Worm (Caenorhabditis elegans) whole organism, mixed stage, embryonic: ENCODE measurements around the gene idhb-1.

ENCODE experiments used
- bed-3 ChIP-seq: fragments of 200-800 bp; sonication (Bioruptor generic); optimal IDR thresholded peaks from 3 replicates; lab custom pipeline; 2018; ENCODE audit warnings: mild to moderate bottlenecking, missing genetic modification characterization, moderate library complexity, missing compliant biosample characterization
- drap-1 ChIP-seq: fragments of 200-800 bp; sonication (Bioruptor generic); optimal IDR thresholded peaks from 3 replicates; lab custom pipeline; 2018; ENCODE audit warnings: mild to moderate bottlenecking, missing genetic modification characterization, missing compliant biosample characterization
- flh-1 ChIP-seq: fragments of 200-800 bp; sonication (Bioruptor generic); optimal IDR thresholded peaks from 2 replicates; lab custom pipeline; 2018; ENCODE audit warnings: mild to moderate bottlenecking, missing genetic modification characterization, moderate library complexity, missing compliant biosample characterization
- lsy-2 ChIP-seq: fragments of 150-350 bp; optimal IDR thresholded peaks from 2 replicates; lab custom pipeline; 2014; ENCODE audit warnings: missing biosample characterization, missing genetic modification characterization
- nhr-237 ChIP-seq: fragments of 150-350 bp; optimal IDR thresholded peaks from 2 replicates; lab custom pipeline; 2014; ENCODE audit warnings: missing biosample characterization, missing genetic modification characterization
- nhr-28 ChIP-seq: fragments of 150-350 bp; optimal IDR thresholded peaks from 2 replicates; lab custom pipeline; 2014; ENCODE audit warnings: missing biosample characterization, missing genetic modification characterization
- pha-4 ChIP-seq: fragments of 150-350 bp; optimal IDR thresholded peaks from 2 replicates; lab custom pipeline; 2018; ENCODE audit warnings: missing biosample characterization, missing genetic modification reagents, missing genetic modification characterization
- snpc-4 ChIP-seq: fragments of 150-350 bp; optimal IDR thresholded peaks from 2 replicates; lab custom pipeline; 2014; ENCODE audit warnings: missing biosample characterization, missing genetic modification characterization
- zip-8 ChIP-seq: fragments of 150-350 bp; optimal IDR thresholded peaks from 2 replicates; lab custom pipeline; 2014; ENCODE audit warnings: missing biosample characterization, missing genetic modification characterization

ce11 chrX:14134883-14135282 is 39.0 kb downstream of the idhb-1 start:
- no peak for TF ChIP-seq zip-8 (tag; lab: Kevin White, UChicago)
- TF ChIP-seq nhr-28 (tag; lab: Kevin White, UChicago) = no peak
- TF ChIP-seq lsy-2 = no peak
- TF ChIP-seq nhr-237 (tag; lab: Kevin White, UChicago) = no peak
- no peak for TF ChIP-seq bed-3 (GFP tag; lab: Kevin White, UChicago)
- no peak for TF ChIP-seq flh-1 (GFP tag; lab: Kevin White, UChicago)
- TF ChIP-seq snpc-4 (tag; lab: Kevin White, UChicago) = no peak
- TF ChIP-seq pha-4 = no peak
- TF ChIP-seq drap-1 = no peak
